Worm (Caenorhabditis elegans) whole organism, young adult: ENCODE data around the gene W10D9.3.
A peak's percentile ranks its signal among the peaks of the same experiment; 100 is the strongest.

Experiments used
- B0019.2 ChIP-seq: fragments of 200-800 bp; sonication (Bioruptor generic); conservative IDR thresholded peaks from 2 replicates; pipeline ENCODE4 v1.3.6; 2022; ENCODE audit warnings: missing genetic modification reagents, missing genetic modification characterization, missing compliant biosample characterization
- B0035.1 ChIP-seq: sonication (generic microtip); optimal IDR thresholded peaks from 2 replicates; lab custom pipeline; 2016; ENCODE audit warnings: missing genetic modification characterization, mild to moderate bottlenecking, missing compliant biosample characterization, missing genotype, missing genetic modification reagents
- B0336.3 ChIP-seq: fragments of 200-800 bp; sonication (Bioruptor generic); IDR thresholded peaks from 2 replicates; pipeline ENCODE4 v1.3.6; 2022; ENCODE audit warnings: missing genetic modification characterization, missing compliant biosample characterization
- F22D6.2 ChIP-seq: sonication (generic microtip); optimal IDR thresholded peaks from 2 replicates; lab custom pipeline; 2016; ENCODE audit warnings: mild to moderate bottlenecking, missing genetic modification characterization, missing compliant biosample characterization
- F23B12.7 ChIP-seq: sonication (generic microtip); optimal IDR thresholded peaks from 2 replicates; lab custom pipeline; 2017; ENCODE audit warnings: missing genetic modification characterization, mild to moderate bottlenecking, missing compliant biosample characterization, antibody characterized with exemption, moderate library complexity; ENCODE audit not compliant: insufficient read depth
- F39B2.1 ChIP-seq: fragments of 200-800 bp; sonication (Bioruptor generic); IDR thresholded peaks from 2 replicates; pipeline ENCODE4 v1.3.6; 2022; ENCODE audit warnings: missing genetic modification reagents, missing genetic modification characterization, missing compliant biosample characterization
- F49E8.2 ChIP-seq: sonication (generic microtip); optimal IDR thresholded peaks from 3 replicates; lab custom pipeline; 2017; ENCODE audit warnings: missing genetic modification characterization, mild to moderate bottlenecking, missing compliant biosample characterization, antibody characterized with exemption, moderate library complexity; ENCODE audit not compliant: insufficient read depth
- F55B11.4 ChIP-seq: sonication (generic microtip); optimal IDR thresholded peaks from 2 replicates; lab custom pipeline; 2016; ENCODE audit warnings: missing compliant biosample characterization, missing genetic modification characterization, borderline replicate concordance; ENCODE audit not compliant: insufficient read depth
- F57A8.1 ChIP-seq: fragments of 200-800 bp; sonication (Bioruptor generic); optimal IDR thresholded peaks from 2 replicates; lab custom pipeline; 2018; ENCODE audit warnings: mild to moderate bottlenecking, missing genetic modification characterization, moderate library complexity, missing compliant biosample characterization
- K11D2.4 ChIP-seq: fragments of 200-800 bp; sonication (Bioruptor generic); IDR thresholded peaks from 2 replicates; pipeline ENCODE4 v1.3.6; 2022; ENCODE audit warnings: missing genetic modification reagents, missing genetic modification characterization, missing compliant biosample characterization
- T26A5.8 ChIP-seq: sonication (generic microtip); optimal IDR thresholded peaks from 2 replicates; lab custom pipeline; 2016; ENCODE audit warnings: missing genetic modification characterization, missing compliant biosample characterization
- Y53G8AR.9 ChIP-seq: fragments of 200-800 bp; sonication (Bioruptor generic); conservative IDR thresholded peaks from 2 replicates; pipeline ENCODE4 v1.3.6; 2022; ENCODE audit warnings: missing genetic modification reagents, missing genetic modification characterization, missing compliant biosample characterization
- Y67H2A.10 ChIP-seq: fragments of 200-800 bp; sonication (Bioruptor generic); conservative IDR thresholded peaks from 2 replicates; pipeline ENCODE4 v1.3.6; 2022; ENCODE audit warnings: missing genetic modification reagents, missing genetic modification characterization, missing compliant biosample characterization
- Y79H2A.3 ChIP-seq: fragments of 200-800 bp; sonication (Bioruptor generic); conservative IDR thresholded peaks from 2 replicates; pipeline ENCODE4 v1.3.6; 2022; ENCODE audit warnings: missing genetic modification reagents, missing genetic modification characterization, missing compliant biosample characterization
- athp-1 ChIP-seq: sonication (generic microtip); optimal IDR thresholded peaks from 2 replicates; lab custom pipeline; 2017; ENCODE audit warnings: mild to moderate bottlenecking, missing genetic modification characterization, missing compliant biosample characterization
- attf-3 ChIP-seq: fragments of 200-800 bp; sonication (Bioruptor generic); conservative IDR thresholded peaks from 2 replicates; pipeline ENCODE4 v1.3.6; 2022; ENCODE audit warnings: missing genetic modification reagents, missing genetic modification characterization, missing compliant biosample characterization
- bed-1 ChIP-seq: fragments of 200-800 bp; sonication (Bioruptor generic); IDR thresholded peaks from 2 replicates; pipeline ENCODE4 v1.3.6; 2022; ENCODE audit warnings: missing genetic modification reagents, missing genetic modification characterization, missing compliant biosample characterization
- cebp-1 ChIP-seq, 2 experiments: fragments of 200-800 bp in 1 of 2; sonication (Bioruptor generic) in 1 of 2; sonication (generic microtip) in 1 of 2; IDR thresholded peaks in 1 of 2; optimal IDR thresholded peaks in 1 of 2; 2 replicates each; pipeline versions ENCODE4 v1.3.6 to Lab custom; 2017 to 2022; ENCODE audit warnings: missing compliant biosample characterization in 2 of 2, missing genetic modification characterization in 2 of 2, mild to moderate bottlenecking in 1 of 2, missing genetic modification reagents in 1 of 2, moderate library complexity in 1 of 2
- cebp-2 ChIP-seq: fragments of 200-800 bp; sonication (Bioruptor generic); IDR thresholded peaks from 2 replicates; pipeline ENCODE4 v1.3.6; 2022; ENCODE audit warnings: missing genetic modification characterization, missing compliant biosample characterization
- ceh-100 ChIP-seq: fragments of 200-800 bp; sonication (Bioruptor generic); IDR thresholded peaks from 2 replicates; pipeline ENCODE4 v1.3.6; 2022; ENCODE audit warnings: missing genetic modification reagents, missing genetic modification characterization, missing compliant biosample characterization
- dpff-1 ChIP-seq: sonication (generic microtip); optimal IDR thresholded peaks from 2 replicates; lab custom pipeline; 2017; ENCODE audit warnings: mild to moderate bottlenecking, missing genetic modification characterization, missing compliant biosample characterization
- egl-44 ChIP-seq: fragments of 200-800 bp; sonication (Bioruptor generic); IDR thresholded peaks from 2 replicates; pipeline ENCODE4 v1.3.6; 2022; ENCODE audit warnings: missing genetic modification reagents, missing genetic modification characterization, missing compliant biosample characterization
- egrh-3 ChIP-seq: fragments of 200-800 bp; sonication (Bioruptor generic); IDR thresholded peaks from 2 replicates; pipeline ENCODE4 v1.3.6; 2022; ENCODE audit warnings: missing genetic modification reagents, missing genetic modification characterization, missing compliant biosample characterization
- ekl-4 ChIP-seq: fragments of 200-800 bp; sonication (Bioruptor generic); IDR thresholded peaks from 2 replicates; pipeline ENCODE4 v1.3.6; 2022; ENCODE audit warnings: missing genetic modification reagents, missing genetic modification characterization, missing compliant biosample characterization
- him-1 ChIP-seq: sonication (generic microtip); optimal IDR thresholded peaks from 2 replicates; lab custom pipeline; 2016; ENCODE audit warnings: missing genotype, missing genetic modification reagents, missing genetic modification characterization, missing compliant biosample characterization
- hmg-1.2 ChIP-seq: fragments of 200-800 bp; sonication (Bioruptor generic); IDR thresholded peaks from 2 replicates; pipeline ENCODE4 v1.3.6; 2022; ENCODE audit warnings: missing genetic modification reagents, missing genetic modification characterization, missing compliant biosample characterization
- hrde-1 ChIP-seq: sonication (generic microtip); optimal IDR thresholded peaks from 2 replicates; lab custom pipeline; 2016; ENCODE audit warnings: missing genetic modification characterization, mild to moderate bottlenecking, missing compliant biosample characterization, moderate library complexity, missing genotype, missing genetic modification reagents, borderline replicate concordance
- lin-54 ChIP-seq: fragments of 200-800 bp; sonication (Bioruptor generic); optimal IDR thresholded peaks from 2 replicates; lab custom pipeline; 2018; ENCODE audit warnings: mild to moderate bottlenecking, missing genetic modification characterization, missing compliant biosample characterization
- lir-1 ChIP-seq: fragments of 200-800 bp; sonication (Bioruptor generic); conservative IDR thresholded peaks from 2 replicates; pipeline ENCODE4 v1.3.6; 2022; ENCODE audit warnings: missing genetic modification reagents, missing genetic modification characterization, missing compliant biosample characterization
- madf-6 ChIP-seq: fragments of 200-800 bp; sonication (Bioruptor generic); IDR thresholded peaks from 2 replicates; pipeline ENCODE4 v1.3.6; 2022; ENCODE audit warnings: missing genetic modification reagents, missing genetic modification characterization, missing compliant biosample characterization
- mes-4 ChIP-seq: sonication (generic microtip); optimal IDR thresholded peaks from 2 replicates; lab custom pipeline; 2016; ENCODE audit warnings: missing genotype, missing genetic modification characterization, missing compliant biosample characterization
- nfya-2 ChIP-seq: fragments of 200-800 bp; sonication (Bioruptor generic); IDR thresholded peaks from 2 replicates; pipeline ENCODE4 v1.3.6; 2022; ENCODE audit warnings: missing genetic modification reagents, missing genetic modification characterization, missing compliant biosample characterization
- nfyb-1 ChIP-seq: fragments of 200-800 bp; sonication (Bioruptor generic); IDR thresholded peaks from 2 replicates; pipeline ENCODE4 v1.3.6; 2022; ENCODE audit warnings: missing genetic modification reagents, missing genetic modification characterization, missing compliant biosample characterization
- nhr-179 ChIP-seq: sonication (generic microtip); optimal IDR thresholded peaks from 2 replicates; lab custom pipeline; 2016; ENCODE audit warnings: mild to moderate bottlenecking, missing genetic modification characterization, missing compliant biosample characterization
- nhr-27 ChIP-seq: fragments of 200-800 bp; sonication (Bioruptor generic); optimal IDR thresholded peaks from 2 replicates; lab custom pipeline; 2018; ENCODE audit warnings: mild to moderate bottlenecking, missing genetic modification characterization, moderate library complexity, missing compliant biosample characterization
- nhr-80 ChIP-seq: sonication (generic microtip); optimal IDR thresholded peaks from 2 replicates; lab custom pipeline; 2016; ENCODE audit warnings: missing genetic modification characterization, missing compliant biosample characterization
- nhr-90 ChIP-seq: sonication (generic microtip); optimal IDR thresholded peaks from 2 replicates; lab custom pipeline; 2016; ENCODE audit warnings: missing genotype, mild to moderate bottlenecking, missing genetic modification characterization, missing compliant biosample characterization
- pbrm-1 ChIP-seq: fragments of 200-800 bp; sonication (Bioruptor generic); IDR thresholded peaks from 2 replicates; pipeline ENCODE4 v1.3.6; 2022; ENCODE audit warnings: missing genetic modification reagents, missing genetic modification characterization, missing compliant biosample characterization
- rcor-1 ChIP-seq: fragments of 200-800 bp; sonication (Bioruptor generic); IDR thresholded peaks from 2 replicates; pipeline ENCODE4 v1.3.6; 2022; ENCODE audit warnings: missing genetic modification reagents, missing genetic modification characterization, missing compliant biosample characterization
- rec-8 ChIP-seq, 2 experiments: sonication (generic microtip); optimal IDR thresholded peaks; 2 replicates each; lab custom pipeline; 2016; ENCODE audit warnings: mild to moderate bottlenecking in 2 of 2, missing genetic modification characterization in 2 of 2, missing genetic modification reagents in 2 of 2, missing genotype in 2 of 2, missing biosample characterization in 1 of 2, missing compliant biosample characterization in 1 of 2, moderate library complexity in 1 of 2
- sea-2 ChIP-seq: fragments of 200-800 bp; sonication (Bioruptor generic); IDR thresholded peaks from 2 replicates; pipeline ENCODE4 v1.3.6; 2022; ENCODE audit warnings: missing genetic modification characterization, missing compliant biosample characterization
- tbp1 ChIP-seq: fragments of 200-800 bp; sonication (Bioruptor generic); optimal IDR thresholded peaks from 2 replicates; lab custom pipeline; 2018; ENCODE audit warnings: mild to moderate bottlenecking, missing genetic modification characterization, missing compliant biosample characterization
- ztf-18 ChIP-seq: sonication (generic microtip); optimal IDR thresholded peaks from 2 replicates; lab custom pipeline; 2016; ENCODE audit warnings: missing genotype, mild to moderate bottlenecking, missing genetic modification characterization, missing compliant biosample characterization
- ztf-22 ChIP-seq: fragments of 200-800 bp; sonication (Bioruptor generic); optimal IDR thresholded peaks from 2 replicates; lab custom pipeline; 2018; ENCODE audit warnings: mild to moderate bottlenecking, missing genetic modification characterization, moderate library complexity, missing compliant biosample characterization
- ztf-28 ChIP-seq: fragments of 200-800 bp; sonication (Bioruptor generic); IDR thresholded peaks from 2 replicates; pipeline ENCODE4 v1.3.6; 2022; ENCODE audit warnings: missing genetic modification reagents, missing genetic modification characterization, missing compliant biosample characterization
- ztf-3 ChIP-seq: fragments of 200-800 bp; sonication (Bioruptor generic); optimal IDR thresholded peaks from 2 replicates; lab custom pipeline; 2018; ENCODE audit warnings: mild to moderate bottlenecking, missing genetic modification characterization, missing compliant biosample characterization

The W10D9.3 gene

ce11 chrII:416808-417207 is 43.9 kb downstream of the W10D9.3 start:
- peak; percentile 56 for TF ChIP-seq him-1 (tag; lab: Kevin White, UChicago)
- 0 out of 2 replicates have a peak, but pooled peaks have one; percentile 47 for TF ChIP-seq madf-6
- TF ChIP-seq ztf-18 = peak; percentile 87

- no peak for TF ChIP-seq B0035.1 (tag; lab: Kevin White, UChicago)
- TF ChIP-seq nfya-2 (GFP tag; lab: Robert Waterston, UW) = no peak
- no peak for TF ChIP-seq rec-8 (tag; optimal IDR thresholded peaks at IDR 0.05; lab: Kevin White, UChicago)
- TF ChIP-seq ekl-4 (GFP tag; lab: Robert Waterston, UW) = peak; percentile 69
- no peak for TF ChIP-seq F39B2.1 (GFP tag; lab: Robert Waterston, UW)
- peak; percentile 81 for TF ChIP-seq K11D2.4 (GFP tag; lab: Robert Waterston, UW)
- no peak for TF ChIP-seq him-1 (tag; lab: Kevin White, UChicago)
- TF ChIP-seq ztf-28 (GFP tag; lab: Robert Waterston, UW) = no peak
- peak; percentile 89 for TF ChIP-seq rcor-1 (GFP tag; lab: Robert Waterston, UW)
- 0 out of 2 replicates have a peak, but pooled peaks have one; percentile 20 for TF ChIP-seq egl-44 (GFP tag; lab: Robert Waterston, UW)
- no peak for TF ChIP-seq egrh-3
- TF ChIP-seq bed-1 (GFP tag; lab: Robert Waterston, UW) = no peak
- TF ChIP-seq F57A8.1 (GFP tag; lab: Kevin White, UChicago) = no peak
- peak; percentile 34 for TF ChIP-seq nhr-80 (tag; lab: Kevin White, UChicago)
- TF ChIP-seq nhr-27 (tag; lab: Kevin White, UChicago) = no peak
- TF ChIP-seq Y53G8AR.9 (GFP tag; lab: Robert Waterston, UW) = peak; percentile 91
- TF ChIP-seq nhr-179 (tag; lab: Kevin White, UChicago) = no peak
- no peak for TF ChIP-seq sea-2 (GFP tag; lab: Robert Waterston, UW)
- TF ChIP-seq attf-3 (GFP tag; lab: Robert Waterston, UW) = peak; percentile 58
- peak; percentile 94 for TF ChIP-seq lin-54 (GFP tag; lab: Kevin White, UChicago)
- TF ChIP-seq F23B12.7 (tag; lab: Kevin White, UChicago) = peak; percentile 31
- no peak for TF ChIP-seq ztf-22 (GFP tag; lab: Kevin White, UChicago)
- no peak for TF ChIP-seq ztf-3 (GFP tag; lab: Kevin White, UChicago)
- no peak for TF ChIP-seq hrde-1
- peak; percentile 66 for TF ChIP-seq tbp1 (GFP tag; lab: Kevin White, UChicago)
- TF ChIP-seq cebp-2 (GFP tag; lab: Robert Waterston, UW) = no peak
- no peak for TF ChIP-seq Y79H2A.3 (GFP tag; lab: Robert Waterston, UW)
- TF ChIP-seq T26A5.8 = no peak
- TF ChIP-seq pbrm-1 = peak; percentile 87
- no peak for TF ChIP-seq mes-4 (tag; lab: Kevin White, UChicago)
- no peak for TF ChIP-seq nhr-90 (tag; lab: Kevin White, UChicago)
- peak; percentile 89 for TF ChIP-seq nfyb-1 (GFP tag; lab: Robert Waterston, UW)
- peak; percentile 67 for TF ChIP-seq ceh-100 (GFP tag; lab: Robert Waterston, UW)
- TF ChIP-seq F22D6.2 (tag; lab: Kevin White, UChicago) = peak; percentile 12
- TF ChIP-seq athp-1 (tag; lab: Kevin White, UChicago) = peak; percentile 31
- no peak for TF ChIP-seq F55B11.4 (tag; lab: Kevin White, UChicago)
- TF ChIP-seq F49E8.2 = peak; percentile 24
- peak; percentile 88 for TF ChIP-seq B0336.3 (GFP tag; lab: Robert Waterston, UW)
- peak; percentile 76; the same call in 1 of the 2 replicates for TF ChIP-seq lir-1 (GFP tag; lab: Robert Waterston, UW)
- no peak for TF ChIP-seq cebp-1 (GFP tag; IDR thresholded peaks at IDR 0.05; lab: Robert Waterston, UW)
- TF ChIP-seq cebp-1 (tag; optimal IDR thresholded peaks at IDR 0.05; lab: Kevin White, UChicago) = peak; percentile 80
- TF ChIP-seq Y67H2A.10 (GFP tag; lab: Robert Waterston, UW) = no peak
- no peak for TF ChIP-seq B0019.2 (GFP tag; lab: Robert Waterston, UW)
- peak; percentile 51; the same call in 1 of the 2 replicates for TF ChIP-seq hmg-1.2 (GFP tag; lab: Robert Waterston, UW)
- TF ChIP-seq dpff-1 = no peak
- TF ChIP-seq ztf-18 = peak; percentile 97
Measured at ce11 chrII:410832-411231, 49.9 kb downstream of the W10D9.3 start, which contains the start of the genes dnsn-1 and C24H12.4. dnsn-1 (minus strand) TSS chrII:410932. C24H12.4 (plus strand) TSS chrII:411222.
